Worm (Caenorhabditis elegans) whole organism, dauer: ENCODE measurements around the gene inx-1.

Experiments used
- unc-62 ChIP-seq: sonication (generic microtip); optimal IDR thresholded peaks from 2 replicates; lab custom pipeline; 2017; ENCODE audit warnings: missing biosample characterization, missing genetic modification reagents, missing genetic modification characterization

inx-1 gene

DNA sequence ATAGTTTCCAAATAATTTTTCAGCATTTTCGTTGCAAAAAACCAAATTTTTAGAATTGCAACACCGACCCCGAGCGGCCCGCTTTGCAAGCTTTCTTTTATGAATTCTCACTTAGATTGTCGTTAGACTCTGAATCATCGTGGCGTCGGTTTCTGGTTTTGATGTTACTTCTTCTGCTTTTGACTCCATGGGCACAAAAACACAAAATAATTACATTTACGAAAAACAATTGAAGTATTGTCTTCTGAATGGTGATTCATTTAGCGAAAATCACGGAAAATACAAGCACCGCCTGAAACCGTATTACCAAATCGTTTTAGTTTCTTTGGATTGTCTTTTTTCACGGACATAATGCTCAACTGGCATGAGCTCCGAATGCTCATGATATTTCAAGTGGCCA, 55.1 kb downstream of the inx-1 start, which contains the start of gene pes-23:
Gene pes-23 (plus strand): TSS at position 301 of the 400 bp plus-strand sequence.
- TF ChIP-seq unc-62 (GFP tag; lab: Kevin White, UChicago) = no peak

DNA sequence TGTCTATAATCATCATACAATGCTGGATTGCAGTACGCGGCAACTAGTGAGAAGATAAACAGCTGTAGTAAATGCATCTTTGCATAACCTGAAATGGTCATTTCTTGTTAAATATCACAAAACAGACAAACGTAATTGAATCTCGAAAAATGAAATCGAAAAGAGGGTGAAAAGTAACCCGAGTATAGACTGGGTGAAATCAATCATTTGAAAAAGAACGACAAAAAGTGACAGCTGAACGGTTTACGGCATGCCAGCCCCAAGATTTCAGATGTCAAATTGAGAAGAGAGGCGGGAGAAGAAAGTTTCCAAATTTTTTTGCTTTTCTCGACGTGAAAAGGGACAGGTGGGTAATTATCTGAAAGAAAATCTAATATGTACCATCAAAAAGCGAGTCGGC, 56.4 kb downstream of the inx-1 start, which contains the start of gene F14B8.4:
Gene F14B8.4 (minus strand): TSS at position 101 of the 400 bp plus-strand sequence.
- no peak for TF ChIP-seq unc-62 (GFP tag; lab: Kevin White, UChicago)

DNA sequence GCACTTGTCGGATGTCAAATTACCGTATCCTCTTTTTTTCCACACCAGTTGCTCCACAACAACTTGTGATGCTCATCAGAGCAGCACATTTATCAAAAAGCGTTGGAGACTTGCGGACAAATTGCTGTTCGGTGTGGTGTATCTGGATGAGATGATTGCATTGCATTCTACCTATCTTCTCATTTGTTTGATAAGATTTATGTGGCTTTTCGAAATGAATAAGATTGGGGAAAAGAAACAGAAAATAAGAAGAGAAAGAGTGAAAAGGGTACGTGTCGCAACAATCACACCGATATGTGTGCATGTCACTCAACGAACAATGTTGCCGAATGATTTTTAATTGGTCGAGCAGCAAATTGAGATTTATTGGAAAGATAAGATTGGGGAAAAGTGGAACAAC, 62.1 kb downstream of the inx-1 start:
- TF ChIP-seq unc-62 (GFP tag; lab: Kevin White, UChicago) = no peak
